Comparison of ENCODE assay signal across 5 worm cellular contexts in the genomic region with DNA sequence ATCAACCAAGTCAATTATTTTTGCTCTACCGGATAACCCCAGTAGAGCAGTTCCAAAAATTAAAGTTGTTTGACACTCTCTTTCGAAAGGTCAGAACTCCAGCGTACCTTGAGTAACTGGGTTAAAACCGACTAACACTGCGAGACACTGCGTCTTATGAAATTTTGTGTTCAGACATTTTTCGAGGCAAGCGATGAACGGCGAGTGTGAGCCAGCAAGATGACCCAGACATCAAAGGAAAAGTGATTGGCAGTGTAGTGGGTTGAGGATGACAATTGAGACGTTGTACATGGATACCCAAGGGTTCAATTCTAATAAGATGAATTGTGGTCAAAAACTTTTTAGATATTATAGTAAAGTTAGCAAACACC.
A peak's percentile ranks its signal among the peaks of the same experiment; 100 is the strongest.
TF ChIP-seq lines count a peak whose summit lies in the region.

No protein-coding gene starts in this region.

TF ChIP-seq in whole organism, L1 larva, 84 proteins besides CTCF, POLR2A, EP300 and RAD21 (continued from another document and continues in another):
- no peak for TF ChIP-seq fkh-8 (tag; optimal IDR thresholded peaks at IDR 0.05; lab: Kevin White, UChicago)
- TF ChIP-seq xbp-1 (tag; optimal IDR thresholded peaks at IDR 0.05; lab: Kevin White, UChicago) = peak; percentile 27
- peak; percentile 91 for TF ChIP-seq rnt-1 (tag; optimal IDR thresholded peaks at IDR 0.05; lab: Kevin White, UChicago)
- peak; percentile 79 for TF ChIP-seq nhr-71 (tag; optimal IDR thresholded peaks at IDR 0.05; lab: Kevin White, UChicago)
- peak; percentile 33 to 37 for TF ChIP-seq efl-1 (optimal IDR thresholded peaks at IDR 0.05; lab: Kevin White, UChicago)
- peak in 1 of 2 experiments; percentile 91 for TF ChIP-seq efl-1 (GFP tag; optimal IDR thresholded peaks at IDR 0.05 in 1 of 2; lab: Kevin White, UChicago)
- TF ChIP-seq pag-3 (tag; optimal IDR thresholded peaks at IDR 0.05; lab: Kevin White, UChicago; ENCODE audit: borderline replicate concordance, insufficient read depth) = no peak
- TF ChIP-seq C16A3.4 (tag; optimal IDR thresholded peaks at IDR 0.05; lab: Kevin White, UChicago) = peak; percentile 63
- peak; percentile 40 for TF ChIP-seq nhr-84 (tag; optimal IDR thresholded peaks at IDR 0.05; lab: Kevin White, UChicago)
- TF ChIP-seq fkh-4 (tag; optimal IDR thresholded peaks at IDR 0.05; lab: Kevin White, UChicago; ENCODE audit: borderline replicate concordance) = no peak
- no peak for TF ChIP-seq egl-27 (tag; optimal IDR thresholded peaks at IDR 0.05; lab: Kevin White, UChicago)
- no peak for TF ChIP-seq unc-130 (tag; optimal IDR thresholded peaks at IDR 0.05; lab: Kevin White, UChicago)
- peak; percentile 9 for TF ChIP-seq nhr-76 (tag; optimal IDR thresholded peaks at IDR 0.05; lab: Kevin White, UChicago)
- peak; percentile 31 for TF ChIP-seq lin-13 (GFP tag; optimal IDR thresholded peaks at IDR 0.05; lab: Kevin White, UChicago)
- no peak for TF ChIP-seq nhr-237 (tag; optimal IDR thresholded peaks at IDR 0.05; lab: Kevin White, UChicago)
- TF ChIP-seq jun-1 (tag; optimal IDR thresholded peaks at IDR 0.05; lab: Kevin White, UChicago) = peak; percentile 58
- peak; percentile 95 for TF ChIP-seq swsn-7 (tag; optimal IDR thresholded peaks at IDR 0.05; lab: Kevin White, UChicago)
- peak; percentile 15 to 59 for TF ChIP-seq lin-35 (GFP tag; optimal IDR thresholded peaks at IDR 0.05; lab: Kevin White, UChicago)
- TF ChIP-seq C34B4.2 (tag; optimal IDR thresholded peaks at IDR 0.05; lab: Kevin White, UChicago) = no peak
- TF ChIP-seq vab-15 (tag; optimal IDR thresholded peaks at IDR 0.05; lab: Kevin White, UChicago) = no peak
- TF ChIP-seq mef-2 (tag; optimal IDR thresholded peaks at IDR 0.05; lab: Kevin White, UChicago) = no peak
- peak; percentile 77 for TF ChIP-seq nhr-20 (tag; optimal IDR thresholded peaks at IDR 0.05; lab: Kevin White, UChicago)
- no peak for TF ChIP-seq mep-1 (tag; optimal IDR thresholded peaks at IDR 0.05; lab: Kevin White, UChicago)
- TF ChIP-seq pax-3 (tag; optimal IDR thresholded peaks at IDR 0.05; lab: Kevin White, UChicago) = no peak
- no peak for TF ChIP-seq fkh-10 (GFP tag; optimal IDR thresholded peaks at IDR 0.05; lab: Kevin White, UChicago)

TF ChIP-seq in whole organism, L2 larva, 48 proteins besides CTCF, POLR2A, EP300 and RAD21 (continued from another document):
- TF ChIP-seq dmd-4 (tag; optimal IDR thresholded peaks at IDR 0.05; lab: Kevin White, UChicago) (no peak), crh-2 (tag; optimal IDR thresholded peaks at IDR 0.05; lab: Kevin White, UChicago) (peak; percentile 60), nhr-129 (tag; optimal IDR thresholded peaks at IDR 0.05; lab: Kevin White, UChicago) (peak; percentile 89), egl-27 (tag; optimal IDR thresholded peaks at IDR 0.05; lab: Kevin White, UChicago) (no peak), gmeb-1 (tag; optimal IDR thresholded peaks at IDR 0.05; lab: Kevin White, UChicago) (peak; percentile 66), sma-9 (GFP tag; optimal IDR thresholded peaks at IDR 0.05; lab: Kevin White, UChicago) (peak; percentile 76), sma-9 (tag; optimal IDR thresholded peaks at IDR 0.05; lab: Kevin White, UChicago) (no peak), nhr-21 (tag; optimal IDR thresholded peaks at IDR 0.05; lab: Kevin White, UChicago) (peak; percentile 85), R02D3.7 (tag; optimal IDR thresholded peaks at IDR 0.05; lab: Kevin White, UChicago) (no peak), lin-13 (GFP tag; optimal IDR thresholded peaks at IDR 0.05; lab: Kevin White, UChicago) (peak; percentile 27), F13H6.1 (tag; optimal IDR thresholded peaks at IDR 0.05; lab: Kevin White, UChicago) (no peak), lin-39 (tag; optimal IDR thresholded peaks at IDR 0.05; lab: Kevin White, UChicago) (no peak), peb-1 (tag; optimal IDR thresholded peaks at IDR 0.05; lab: Kevin White, UChicago) (no peak), blmp-1 (tag; optimal IDR thresholded peaks at IDR 0.05; lab: Kevin White, UChicago; ENCODE audit: insufficient read depth) (no peak), aly-2 (tag; optimal IDR thresholded peaks at IDR 0.05; lab: Kevin White, UChicago) (no peak), nhr-6 (tag; optimal IDR thresholded peaks at IDR 0.05; lab: Kevin White, UChicago) (peak; percentile 16), ztf-4 (tag; optimal IDR thresholded peaks at IDR 0.05; lab: Kevin White, UChicago) (no peak), ZK546.5 (tag; optimal IDR thresholded peaks at IDR 0.05; lab: Kevin White, UChicago) (no peak), mbf-1 (tag; optimal IDR thresholded peaks at IDR 0.05; lab: Kevin White, UChicago) (no peak)

TF ChIP-seq in whole organism, L3 larva, 47 proteins besides CTCF, POLR2A, EP300 and RAD21 (continued from another document and continues in another):
- TF ChIP-seq nhr-43 (tag; optimal IDR thresholded peaks at IDR 0.05; lab: Kevin White, UChicago; ENCODE audit: poor library complexity, severe bottlenecking) (peak; percentile 63), tbx-2 (tag; optimal IDR thresholded peaks at IDR 0.05; lab: Kevin White, UChicago) (no peak), nhr-23 (tag; optimal IDR thresholded peaks at IDR 0.05; lab: Kevin White, UChicago) (peak; percentile 55), mdl-1 (tag; optimal IDR thresholded peaks at IDR 0.05; lab: Kevin White, UChicago) (no peak), ceh-9 (tag; optimal IDR thresholded peaks at IDR 0.05; lab: Kevin White, UChicago) (no peak), pha-4 (tag; optimal IDR thresholded peaks at IDR 0.05; lab: Kevin White, UChicago) (peak; percentile 81), jun-1 (tag; optimal IDR thresholded peaks at IDR 0.05; lab: Kevin White, UChicago) (peak; percentile 41), sea-2 (GFP tag; optimal IDR thresholded peaks at IDR 0.05; lab: Kevin White, UChicago) (no peak), lin-15B (tag; optimal IDR thresholded peaks at IDR 0.05; lab: Kevin White, UChicago) (peak; percentile 26), elt-3 (tag; optimal IDR thresholded peaks at IDR 0.05; lab: Kevin White, UChicago) (no peak), nhr-237 (tag; optimal IDR thresholded peaks at IDR 0.05; lab: Kevin White, UChicago) (no peak), nfya-1 (tag; optimal IDR thresholded peaks at IDR 0.05; lab: Kevin White, UChicago; ENCODE audit: insufficient read depth) (peak; percentile 80), ama-1 (optimal IDR thresholded peaks at IDR 0.05; lab: Kevin White, UChicago) (peak; percentile 99), R02D3.7 (tag; optimal IDR thresholded peaks at IDR 0.05; lab: Kevin White, UChicago) (no peak), nhr-28 (tag; optimal IDR thresholded peaks at IDR 0.05; lab: Kevin White, UChicago) (no peak), zag-1 (tag; optimal IDR thresholded peaks at IDR 0.05; lab: Kevin White, UChicago) (no peak), hmg-11 (tag; optimal IDR thresholded peaks at IDR 0.05; lab: Kevin White, UChicago) (no peak), ZK546.5 (tag; optimal IDR thresholded peaks at IDR 0.05; lab: Kevin White, UChicago) (no peak), unc-39 (tag; optimal IDR thresholded peaks at IDR 0.05; lab: Kevin White, UChicago) (no peak), daf-12 (tag; optimal IDR thresholded peaks at IDR 0.05; lab: Kevin White, UChicago) (no peak), elt-2 (tag; optimal IDR thresholded peaks at IDR 0.05; lab: Kevin White, UChicago) (peak; percentile 84), nhr-25 (tag; optimal IDR thresholded peaks at IDR 0.05; lab: Kevin White, UChicago) (peak; percentile 60), skn-1 (tag; optimal IDR thresholded peaks at IDR 0.05; lab: Kevin White, UChicago) (peak; percentile 57), lin-39 (tag; optimal IDR thresholded peaks at IDR 0.05; lab: Kevin White, UChicago) (peak; percentile 72), egl-5 (tag; optimal IDR thresholded peaks at IDR 0.05; lab: Kevin White, UChicago) (peak; percentile 60), unc-62 (GFP tag; optimal IDR thresholded peaks at IDR 0.05; lab: Kevin White, UChicago) (peak; percentile 51), pqm-1 (tag; optimal IDR thresholded peaks at IDR 0.05; lab: Kevin White, UChicago) (peak; percentile 31), aly-2 (tag; optimal IDR thresholded peaks at IDR 0.05; lab: Kevin White, UChicago) (no peak), ceh-16 (tag; optimal IDR thresholded peaks at IDR 0.05; lab: Kevin White, UChicago) (no peak), snpc-4 (tag; optimal IDR thresholded peaks at IDR 0.05; lab: Kevin White, UChicago) (peak; percentile 99)

TF ChIP-seq in whole organism, L4 larva, 104 proteins besides CTCF, POLR2A, EP300 and RAD21 (continued from another document and continues in another):
- peak; percentile 60; the same call in 1 of the 2 replicates for TF ChIP-seq mxl-2 (GFP tag; conservative IDR thresholded peaks at IDR 0.05; lab: Robert Waterston, UW)
- peak; percentile 92 for TF ChIP-seq snpc-4 (tag; optimal IDR thresholded peaks at IDR 0.05; lab: Kevin White, UChicago)
- TF ChIP-seq egl-43 (GFP tag; IDR thresholded peaks at IDR 0.05; lab: Robert Waterston, UW) = peak; percentile 65; the same call in 1 of the 2 replicates
- TF ChIP-seq mes-2 (tag; optimal IDR thresholded peaks at IDR 0.05; lab: Kevin White, UChicago; ENCODE audit: poor library complexity, severe bottlenecking) = peak; percentile 81
- TF ChIP-seq mep-1 (tag; optimal IDR thresholded peaks at IDR 0.05; lab: Kevin White, UChicago) = peak; percentile 76
- TF ChIP-seq gei-8 (GFP tag; optimal IDR thresholded peaks at IDR 0.05; lab: Kevin White, UChicago) = no peak
- TF ChIP-seq lin-1 (GFP tag; IDR thresholded peaks at IDR 0.05; lab: Robert Waterston, UW) = peak; percentile 59; the same call in 1 of the 2 replicates
- TF ChIP-seq nhr-237 (tag; optimal IDR thresholded peaks at IDR 0.05; lab: Kevin White, UChicago) = no peak
- no peak for TF ChIP-seq attf-4 (tag; optimal IDR thresholded peaks at IDR 0.05; lab: Kevin White, UChicago)
- peak; percentile 99 for TF ChIP-seq ama-1 (optimal IDR thresholded peaks at IDR 0.05; lab: Kevin White, UChicago)
- peak; percentile 8; the same call in 1 of the 2 replicates for TF ChIP-seq hmg-1.1 (GFP tag; IDR thresholded peaks at IDR 0.05; lab: Robert Waterston, UW)
- peak in 1 of 2 experiments; percentile 34 for TF ChIP-seq hif-1 (tag; optimal IDR thresholded peaks at IDR 0.05; lab: Kevin White, UChicago)
- no peak for TF ChIP-seq ceh-44 (GFP tag; IDR thresholded peaks at IDR 0.05; lab: Robert Waterston, UW)
- TF ChIP-seq aha-1 (tag; lab: Kevin White, UChicago) = peak; percentile 48
- no peak for TF ChIP-seq cey-2 (tag; optimal IDR thresholded peaks at IDR 0.05; lab: Kevin White, UChicago; ENCODE audit: borderline replicate concordance, insufficient read depth)
- TF ChIP-seq lin-13 (GFP tag; optimal IDR thresholded peaks at IDR 0.05; lab: Kevin White, UChicago) = peak; percentile 57
- no peak for TF ChIP-seq nhr-6 (tag; optimal IDR thresholded peaks at IDR 0.05; lab: Kevin White, UChicago)
- TF ChIP-seq nhr-11 (tag; optimal IDR thresholded peaks at IDR 0.05; lab: Kevin White, UChicago) = peak; percentile 62
- peak; percentile 96 for TF ChIP-seq dve-1 (tag; optimal IDR thresholded peaks at IDR 0.05; lab: Kevin White, UChicago; ENCODE audit: insufficient read depth)
- TF ChIP-seq php-3 (GFP tag; IDR thresholded peaks at IDR 0.05; lab: Robert Waterston, UW) = peak; percentile 36; the same call in 1 of the 2 replicates
- TF ChIP-seq ceh-82 (tag; optimal IDR thresholded peaks at IDR 0.05; lab: Kevin White, UChicago) = no peak
- peak; percentile 61 for TF ChIP-seq vab-7 (GFP tag; IDR thresholded peaks at IDR 0.05; lab: Robert Waterston, UW)
- TF ChIP-seq fkh-10 (GFP tag; optimal IDR thresholded peaks at IDR 0.05; lab: Kevin White, UChicago) = no peak
- peak; percentile 46; the same call in 1 of the 2 replicates for TF ChIP-seq nhr-41 (GFP tag; IDR thresholded peaks at IDR 0.05; lab: Robert Waterston, UW)
- peak; percentile 80 for TF ChIP-seq dmd-6 (GFP tag; IDR thresholded peaks at IDR 0.05; lab: Robert Waterston, UW)
- TF ChIP-seq mdl-1 (tag; optimal IDR thresholded peaks at IDR 0.05; lab: Kevin White, UChicago) = peak in 1 of 2 experiments; percentile 45
- TF ChIP-seq duxl-1 (tag; optimal IDR thresholded peaks at IDR 0.05; lab: Kevin White, UChicago; ENCODE audit: poor library complexity) = peak; percentile 46
- peak; percentile 15 for TF ChIP-seq nhr-77 (tag; optimal IDR thresholded peaks at IDR 0.05; lab: Kevin White, UChicago)
- no peak for TF ChIP-seq ztf-11 (tag; optimal IDR thresholded peaks at IDR 0.05; lab: Kevin White, UChicago)

TF ChIP-seq in whole organism, young adult, 124 proteins besides CTCF, POLR2A, EP300 and RAD21 (continued from another document and continues in another):
- TF ChIP-seq nfya-1 (tag; optimal IDR thresholded peaks at IDR 0.05; lab: Kevin White, UChicago; ENCODE audit: borderline replicate concordance, insufficient read depth) (no peak), tbx-9 (tag; optimal IDR thresholded peaks at IDR 0.05; lab: Kevin White, UChicago; ENCODE audit: borderline replicate concordance) (no peak), xnd-1 (tag; optimal IDR thresholded peaks at IDR 0.05; lab: Kevin White, UChicago) (no peak), C06A6.2 (GFP tag; conservative IDR thresholded peaks at IDR 0.05; lab: Robert Waterston, UW) (peak; percentile 78), egl-18 (GFP tag; IDR thresholded peaks at IDR 0.05; lab: Robert Waterston, UW) (0 out of 2 replicates have a peak, but pooled peaks have one; percentile 9), cebp-2 (GFP tag; IDR thresholded peaks at IDR 0.05; lab: Robert Waterston, UW) (no peak), attf-6 (GFP tag; IDR thresholded peaks at IDR 0.05; lab: Robert Waterston, UW) (peak; percentile 98), ceh-100 (GFP tag; IDR thresholded peaks at IDR 0.05; lab: Robert Waterston, UW) (no peak), K12H6.12 (tag; optimal IDR thresholded peaks at IDR 0.05; lab: Kevin White, UChicago) (no peak), him-1 (tag; optimal IDR thresholded peaks at IDR 0.05; lab: Kevin White, UChicago) (no peak), aptf-2 (GFP tag; conservative IDR thresholded peaks at IDR 0.05; lab: Robert Waterston, UW) (no peak), hmg-20 (GFP tag; IDR thresholded peaks at IDR 0.05; lab: Robert Waterston, UW) (0 out of 2 replicates have a peak, but pooled peaks have one; percentile 27), ama-1 (optimal IDR thresholded peaks at IDR 0.05; lab: Kevin White, UChicago) (peak; percentile 98), ama-1 (GFP tag; optimal IDR thresholded peaks at IDR 0.05; lab: Kevin White, UChicago) (no peak), egl-44 (GFP tag; IDR thresholded peaks at IDR 0.05; lab: Robert Waterston, UW) (peak; percentile 62; the same call in 1 of the 2 replicates), attf-3 (GFP tag; conservative IDR thresholded peaks at IDR 0.05; lab: Robert Waterston, UW) (peak; percentile 49), chd-7 (tag; optimal IDR thresholded peaks at IDR 0.05; lab: Kevin White, UChicago) (no peak), K11D2.4 (GFP tag; IDR thresholded peaks at IDR 0.05; lab: Robert Waterston, UW) (peak; percentile 62; the same call in 1 of the 2 replicates), rcor-1 (GFP tag; IDR thresholded peaks at IDR 0.05; lab: Robert Waterston, UW) (peak; percentile 31; the same call in 1 of the 2 replicates), nhr-80 (tag; optimal IDR thresholded peaks at IDR 0.05; lab: Kevin White, UChicago) (peak; percentile 11), ekl-4 (GFP tag; IDR thresholded peaks at IDR 0.05; lab: Robert Waterston, UW) (no peak), ztf-3 (GFP tag; optimal IDR thresholded peaks at IDR 0.05; lab: Kevin White, UChicago) (no peak), F10E7.11 (tag; optimal IDR thresholded peaks at IDR 0.05; lab: Kevin White, UChicago) (no peak), unc-62 (GFP tag; optimal IDR thresholded peaks at IDR 0.05; lab: Kevin White, UChicago) (no peak), lin-54 (GFP tag; optimal IDR thresholded peaks at IDR 0.05; lab: Kevin White, UChicago) (peak; percentile 25), pha-4 (tag; optimal IDR thresholded peaks at IDR 0.05; lab: Kevin White, UChicago) (peak; percentile 92), cebp-1 (GFP tag; IDR thresholded peaks at IDR 0.05; lab: Robert Waterston, UW) (peak; percentile 64), cebp-1 (tag; optimal IDR thresholded peaks at IDR 0.05; lab: Kevin White, UChicago) (peak; percentile 60), F23B12.7 (tag; optimal IDR thresholded peaks at IDR 0.05; lab: Kevin White, UChicago; ENCODE audit: insufficient read depth) (peak; percentile 25), F52B5.7 (tag; optimal IDR thresholded peaks at IDR 0.05; lab: Kevin White, UChicago) (no peak), ZK185.1 (tag; optimal IDR thresholded peaks at IDR 0.05; lab: Kevin White, UChicago; ENCODE audit: poor library complexity, severe bottlenecking) (peak; percentile 18), ceh-27 (GFP tag; optimal IDR thresholded peaks at IDR 0.05; lab: Kevin White, UChicago) (peak; percentile 50), akir-1 (GFP tag; optimal IDR thresholded peaks at IDR 0.05; lab: Kevin White, UChicago) (no peak), tbp1 (GFP tag; optimal IDR thresholded peaks at IDR 0.05; lab: Kevin White, UChicago) (peak; percentile 74), Y56A3A.18 (GFP tag; IDR thresholded peaks at IDR 0.05; lab: Robert Waterston, UW) (no peak)
